Fruit fly (Drosophila melanogaster) whole organism, embryonic: ENCODE data around the gene Sfp33A2.

Experiments used
- CG10274 ChIP-seq: fragments of 200-800 bp; sonication (Bioruptor generic); optimal IDR thresholded peaks from 3 replicates; lab custom pipeline; 2017; ENCODE audit warnings: missing biosample characterization, mild to moderate bottlenecking, missing genetic modification characterization
- CG13894 ChIP-seq: fragments of 200-800 bp; sonication (Bioruptor generic); optimal IDR thresholded peaks from 3 replicates; lab custom pipeline; 2018; ENCODE audit warnings: missing biosample characterization, mild to moderate bottlenecking, missing genetic modification characterization, moderate library complexity
- CG16815 ChIP-seq: fragments of 200-800 bp; sonication (Bioruptor generic); optimal IDR thresholded peaks from 3 replicates; lab custom pipeline; 2017; ENCODE audit warnings: missing biosample characterization, mild to moderate bottlenecking, missing genetic modification characterization
- CG31224 ChIP-seq: fragments of 200-800 bp; sonication (Bioruptor generic); IDR thresholded peaks from 2 replicates; pipeline ENCODE4 v1.3.6; 2022; ENCODE audit warnings: missing biosample characterization, missing genetic modification characterization
- CG6254 ChIP-seq: fragments of 200-800 bp; sonication (Bioruptor generic); optimal IDR thresholded peaks from 3 replicates; lab custom pipeline; 2017; ENCODE audit warnings: mild to moderate bottlenecking, missing biosample characterization, missing genetic modification reagents, missing genetic modification characterization
- Lpt ChIP-seq: fragments of >200 bp; optimal IDR thresholded peaks from 2 replicates; lab custom pipeline; 2018; ENCODE audit warnings: missing biosample characterization, missing genetic modification characterization
- Max ChIP-seq: fragments of 200-800 bp; sonication (Bioruptor generic); optimal IDR thresholded peaks from 2 replicates; lab custom pipeline; 2016; ENCODE audit warnings: missing biosample characterization, mild to moderate bottlenecking, missing genetic modification characterization
- danr ChIP-seq: fragments of 200-800 bp; sonication (Bioruptor generic); IDR thresholded peaks from 2 replicates; pipeline ENCODE4 v1.3.6; 2022; ENCODE audit warnings: missing biosample characterization, missing genetic modification characterization
- fu2 ChIP-seq: fragments of 200-800 bp; sonication (Bioruptor generic); optimal IDR thresholded peaks from 2 replicates; lab custom pipeline; 2016; ENCODE audit warnings: missing biosample characterization, missing genetic modification characterization
- p53 ChIP-seq: fragments of 200-800 bp; sonication (Bioruptor generic); optimal IDR thresholded peaks from 2 replicates; lab custom pipeline; 2016; ENCODE audit warnings: missing biosample characterization, missing genetic modification characterization
- tx ChIP-seq: fragments of 200-800 bp; sonication (Bioruptor generic); optimal IDR thresholded peaks from 2 replicates; lab custom pipeline; 2016; ENCODE audit warnings: missing biosample characterization, missing genetic modification characterization

dm6 chr2L:11834308-11834707 lies 3.2 kb upstream of the Sfp33A2 start, which contains the start of gene CG45012:
- TF ChIP-seq danr (no peak), CG31224 (GFP tag; lab: Robert Waterston, UW) (no peak), p53 (GFP tag; lab: Kevin White, UChicago) (no peak), CG6254 (GFP tag; lab: Kevin White, UChicago) (no peak), Max (GFP tag; lab: Kevin White, UChicago) (no peak), CG16815 (GFP tag; lab: Kevin White, UChicago) (no peak), Lpt (GFP tag; lab: Kevin White, UChicago) (no peak), CG13894 (tag; lab: Kevin White, UChicago) (no peak), fu2 (GFP tag; lab: Kevin White, UChicago) (no peak), CG10274 (GFP tag; lab: Kevin White, UChicago) (no peak), tx (GFP tag; lab: Kevin White, UChicago) (no peak)
